Worm (Caenorhabditis elegans) whole organism, mixed stage, embryonic: ENCODE results near the gene ttbk-2.1.
"Not testable (repeated sequence)": the region's sequence is repeated elsewhere in the genome, so short reads cannot be mapped to it uniquely, and the experiment has no call there.

Source experiments
- M03D4.4 ChIP-seq: sonication (generic microtip); optimal IDR thresholded peaks from 2 replicates; lab custom pipeline; 2017; ENCODE audit warnings: mild to moderate bottlenecking, missing genetic modification characterization, missing compliant biosample characterization
- bed-3 ChIP-seq: fragments of 200-800 bp; sonication (Bioruptor generic); optimal IDR thresholded peaks from 3 replicates; lab custom pipeline; 2018; ENCODE audit warnings: mild to moderate bottlenecking, missing genetic modification characterization, moderate library complexity, missing compliant biosample characterization
- blmp-1 ChIP-seq: fragments of 150-350 bp; optimal IDR thresholded peaks from 2 replicates; lab custom pipeline; 2014; ENCODE audit warnings: missing biosample characterization, missing genetic modification characterization
- ceh-39 ChIP-seq: fragments of 150-350 bp; optimal IDR thresholded peaks from 2 replicates; lab custom pipeline; 2014; ENCODE audit warnings: missing biosample characterization, missing genetic modification characterization
- ceh-43 ChIP-seq: fragments of 200-800 bp; sonication (Bioruptor generic); optimal IDR thresholded peaks from 2 replicates; lab custom pipeline; 2018; ENCODE audit warnings: mild to moderate bottlenecking, missing genetic modification characterization, moderate library complexity, missing compliant biosample characterization
- ceh-83 ChIP-seq: fragments of 200-800 bp; sonication (Bioruptor generic); optimal IDR thresholded peaks from 2 replicates; lab custom pipeline; 2018; ENCODE audit warnings: mild to moderate bottlenecking, missing genetic modification characterization, missing compliant biosample characterization
- ces-1 ChIP-seq: fragments of 150-350 bp; optimal IDR thresholded peaks from 2 replicates; lab custom pipeline; 2014; ENCODE audit warnings: missing biosample characterization, missing genetic modification reagents, missing genetic modification characterization
- cnd-1 ChIP-seq: fragments of 200-800 bp; sonication (Bioruptor generic); optimal IDR thresholded peaks from 2 replicates; lab custom pipeline; 2018; ENCODE audit warnings: mild to moderate bottlenecking, missing genetic modification characterization, missing compliant biosample characterization
- drap-1 ChIP-seq: fragments of 200-800 bp; sonication (Bioruptor generic); optimal IDR thresholded peaks from 3 replicates; lab custom pipeline; 2018; ENCODE audit warnings: mild to moderate bottlenecking, missing genetic modification characterization, missing compliant biosample characterization
- elt-1 ChIP-seq: sonication (generic microtip); optimal IDR thresholded peaks from 2 replicates; lab custom pipeline; 2017; ENCODE audit warnings: missing genetic modification characterization, mild to moderate bottlenecking, missing compliant biosample characterization, antibody characterized with exemption, moderate library complexity, borderline replicate concordance; ENCODE audit not compliant: insufficient read depth
- elt-3 ChIP-seq: fragments of 150-350 bp; optimal IDR thresholded peaks from 2 replicates; lab custom pipeline; 2014; ENCODE audit warnings: missing biosample characterization, missing genetic modification characterization
- flh-1 ChIP-seq: fragments of 200-800 bp; sonication (Bioruptor generic); optimal IDR thresholded peaks from 2 replicates; lab custom pipeline; 2018; ENCODE audit warnings: mild to moderate bottlenecking, missing genetic modification characterization, moderate library complexity, missing compliant biosample characterization
- ham-2 ChIP-seq: fragments of 200-800 bp; sonication (Bioruptor generic); optimal IDR thresholded peaks from 2 replicates; lab custom pipeline; 2018; ENCODE audit warnings: mild to moderate bottlenecking, missing genetic modification characterization, missing compliant biosample characterization
- hlh-1 ChIP-seq: fragments of 150-350 bp; optimal IDR thresholded peaks from 2 replicates; lab custom pipeline; 2014; ENCODE audit warnings: missing biosample characterization, missing genetic modification reagents, missing genetic modification characterization
- lin-13 ChIP-seq: fragments of 150-350 bp; optimal IDR thresholded peaks from 2 replicates; lab custom pipeline; 2014; ENCODE audit warnings: missing biosample characterization, missing genetic modification characterization
- lin-32 ChIP-seq: fragments of 200-800 bp; sonication (Bioruptor generic); optimal IDR thresholded peaks from 2 replicates; lab custom pipeline; 2018; ENCODE audit warnings: mild to moderate bottlenecking, missing genetic modification characterization, missing compliant biosample characterization
- lsy-2 ChIP-seq: fragments of 150-350 bp; optimal IDR thresholded peaks from 2 replicates; lab custom pipeline; 2014; ENCODE audit warnings: missing biosample characterization, missing genetic modification characterization
- mab-5 ChIP-seq: fragments of 150-350 bp; optimal IDR thresholded peaks from 2 replicates; lab custom pipeline; 2014; ENCODE audit warnings: missing biosample characterization, missing genetic modification characterization
- mep-1 ChIP-seq: fragments of 150-350 bp; optimal IDR thresholded peaks from 2 replicates; lab custom pipeline; 2017; ENCODE audit warnings: missing biosample characterization, missing genetic modification reagents, missing genetic modification characterization, inconsistent platforms
- mls-2 ChIP-seq: sonication (generic microtip); optimal IDR thresholded peaks from 2 replicates; lab custom pipeline; 2016; ENCODE audit warnings: mild to moderate bottlenecking, missing genetic modification characterization, moderate library complexity, missing compliant biosample characterization
- nhr-12 ChIP-seq: fragments of 150-350 bp; optimal IDR thresholded peaks from 2 replicates; lab custom pipeline; 2014; ENCODE audit warnings: missing biosample characterization, missing genetic modification characterization
- nhr-2 ChIP-seq: fragments of 150-350 bp; optimal IDR thresholded peaks from 2 replicates; lab custom pipeline; 2014; ENCODE audit warnings: missing biosample characterization, missing genetic modification characterization
- nhr-237 ChIP-seq: fragments of 150-350 bp; optimal IDR thresholded peaks from 2 replicates; lab custom pipeline; 2014; ENCODE audit warnings: missing biosample characterization, missing genetic modification characterization
- nhr-28 ChIP-seq: fragments of 150-350 bp; optimal IDR thresholded peaks from 2 replicates; lab custom pipeline; 2014; ENCODE audit warnings: missing biosample characterization, missing genetic modification characterization
- nhr-76 ChIP-seq: sonication (generic microtip); optimal IDR thresholded peaks from 2 replicates; lab custom pipeline; 2017; ENCODE audit warnings: missing biosample characterization, missing genetic modification characterization
- pha-4 ChIP-seq: fragments of 150-350 bp; optimal IDR thresholded peaks from 2 replicates; lab custom pipeline; 2018; ENCODE audit warnings: missing biosample characterization, missing genetic modification reagents, missing genetic modification characterization
- sem-2 ChIP-seq: fragments of 200-800 bp; sonication (Bioruptor generic); optimal IDR thresholded peaks from 2 replicates; lab custom pipeline; 2018; ENCODE audit warnings: mild to moderate bottlenecking, missing genetic modification characterization, missing compliant biosample characterization
- snpc-4 ChIP-seq: fragments of 150-350 bp; optimal IDR thresholded peaks from 2 replicates; lab custom pipeline; 2014; ENCODE audit warnings: missing biosample characterization, missing genetic modification characterization
- sptf-1 ChIP-seq: sonication (generic microtip); optimal IDR thresholded peaks from 2 replicates; lab custom pipeline; 2017; ENCODE audit warnings: mild to moderate bottlenecking, missing genetic modification characterization, moderate library complexity, missing compliant biosample characterization
- tbx-8 ChIP-seq: fragments of 200-800 bp; sonication (Bioruptor generic); optimal IDR thresholded peaks from 2 replicates; lab custom pipeline; 2018; ENCODE audit warnings: mild to moderate bottlenecking, missing genetic modification characterization, moderate library complexity, missing compliant biosample characterization
- unc-120 ChIP-seq: sonication (generic microtip); optimal IDR thresholded peaks from 2 replicates; lab custom pipeline; 2017; ENCODE audit warnings: missing genetic modification characterization, missing compliant biosample characterization; ENCODE audit not compliant: poor library complexity, severe bottlenecking
- unc-39 ChIP-seq: fragments of 150-350 bp; optimal IDR thresholded peaks from 2 replicates; lab custom pipeline; 2014; ENCODE audit warnings: missing biosample characterization, missing genetic modification characterization
- unc-62 ChIP-seq: fragments of 150-350 bp; optimal IDR thresholded peaks from 2 replicates; lab custom pipeline; 2014; ENCODE audit warnings: missing biosample characterization, missing genetic modification reagents, missing genetic modification characterization
- zip-8 ChIP-seq: fragments of 150-350 bp; optimal IDR thresholded peaks from 2 replicates; lab custom pipeline; 2014; ENCODE audit warnings: missing biosample characterization, missing genetic modification characterization
- ztf-11 ChIP-seq: fragments of 150-350 bp; optimal IDR thresholded peaks from 2 replicates; lab custom pipeline; 2014; ENCODE audit warnings: missing biosample characterization, missing genetic modification characterization

The ttbk-2.1 gene

ce11 chrIV:5258385-5258784, at the start of gene ttbk-2.1:
Gene ttbk-2.1, plus strand, starts transcription at chrIV:5258685.
- TF ChIP-seq pha-4; ztf-11 (tag; lab: Kevin White, UChicago); bed-3: not testable (repeated sequence)

ce11 chrIV:5209390-5209789, 49.1 kb upstream of the ttbk-2.1 start, which contains the start of the genes Y59E9AL.36 and nbet-1:
Gene Y59E9AL.36, minus strand, starts transcription at chrIV:5209481.
Gene nbet-1, plus strand, starts transcription at chrIV:5209501.
- peak; percentile 8 for TF ChIP-seq unc-120 (tag; lab: Kevin White, UChicago)
- no peak for TF ChIP-seq flh-1 (GFP tag; lab: Kevin White, UChicago)
- TF ChIP-seq sem-2 (GFP tag; lab: Kevin White, UChicago): no peak
- peak; percentile 76 for TF ChIP-seq ces-1 (GFP tag; lab: Kevin White, UChicago)
- no peak for TF ChIP-seq tbx-8
- no peak for TF ChIP-seq drap-1 (GFP tag; lab: Kevin White, UChicago)
- no peak for TF ChIP-seq nhr-28
- no peak for TF ChIP-seq zip-8 (tag; lab: Kevin White, UChicago)
- no peak for TF ChIP-seq unc-39 (tag; lab: Kevin White, UChicago)
- TF ChIP-seq sptf-1 (tag; lab: Kevin White, UChicago): no peak
- no peak for TF ChIP-seq bed-3
- no peak for TF ChIP-seq mls-2
- peak; percentile 13 for TF ChIP-seq M03D4.4 (tag; lab: Kevin White, UChicago)
- TF ChIP-seq lin-32 (GFP tag; lab: Kevin White, UChicago): no peak
- TF ChIP-seq elt-1 (tag; lab: Kevin White, UChicago): no peak
- TF ChIP-seq snpc-4 (tag; lab: Kevin White, UChicago): no peak
- no peak for TF ChIP-seq nhr-12 (tag; lab: Kevin White, UChicago)
- no peak for TF ChIP-seq cnd-1 (tag; lab: Kevin White, UChicago)
- TF ChIP-seq blmp-1: no peak
- peak; percentile 84 for TF ChIP-seq nhr-237 (tag; lab: Kevin White, UChicago)
- TF ChIP-seq ceh-83 (GFP tag; lab: Kevin White, UChicago): no peak
- no peak for TF ChIP-seq unc-62 (GFP tag; lab: Kevin White, UChicago)
- peak; percentile 55 for TF ChIP-seq hlh-1 (tag; lab: Kevin White, UChicago)
- TF ChIP-seq nhr-76 (tag; lab: Kevin White, UChicago): no peak
- TF ChIP-seq mab-5 (tag; lab: Kevin White, UChicago): no peak
- no peak for TF ChIP-seq ham-2 (GFP tag; lab: Kevin White, UChicago)
- TF ChIP-seq elt-3 (tag; lab: Kevin White, UChicago): no peak
- no peak for TF ChIP-seq ztf-11 (tag; lab: Kevin White, UChicago)
- TF ChIP-seq ceh-39 (tag; lab: Kevin White, UChicago): peak; percentile 50
- peak; percentile 73 for TF ChIP-seq lin-13 (tag; lab: Kevin White, UChicago)
- TF ChIP-seq pha-4: peak; percentile 51
- peak; percentile 57 for TF ChIP-seq mep-1 (tag; lab: Kevin White, UChicago)
- TF ChIP-seq lsy-2 (tag; lab: Kevin White, UChicago): peak; percentile 70
- TF ChIP-seq ceh-43: no peak
- no peak for TF ChIP-seq nhr-2 (tag; lab: Kevin White, UChicago)

ce11 chrIV:5210606-5211005, 47.9 kb upstream of the ttbk-2.1 start:
- no peak for TF ChIP-seq lin-13 (tag; lab: Kevin White, UChicago)
- no peak for TF ChIP-seq nhr-237 (tag; lab: Kevin White, UChicago)
- no peak for TF ChIP-seq ztf-11 (tag; lab: Kevin White, UChicago)
- TF ChIP-seq ham-2 (GFP tag; lab: Kevin White, UChicago): no peak
- no peak for TF ChIP-seq mep-1 (tag; lab: Kevin White, UChicago)

ce11 chrIV:5215092-5215491, 43.4 kb upstream of the ttbk-2.1 start, which contains the start of gene Y59E9AL.4:
Gene Y59E9AL.4, minus strand, starts transcription at chrIV:5215192.
- no peak for TF ChIP-seq ceh-39 (tag; lab: Kevin White, UChicago)
- no peak for TF ChIP-seq pha-4
- no peak for TF ChIP-seq lin-32 (GFP tag; lab: Kevin White, UChicago)
- no peak for TF ChIP-seq nhr-2 (tag; lab: Kevin White, UChicago)
- TF ChIP-seq ces-1 (GFP tag; lab: Kevin White, UChicago): no peak
- TF ChIP-seq zip-8 (tag; lab: Kevin White, UChicago): no peak
- no peak for TF ChIP-seq nhr-237 (tag; lab: Kevin White, UChicago)
- TF ChIP-seq, all 35 proteins: peak for 0
